Worm (Caenorhabditis elegans) whole organism, L4/young adult: ENCODE measurements around the gene knl-3.

Experiments used
- W03F9.2 ChIP-seq: fragments of 150-350 bp; optimal IDR thresholded peaks from 2 replicates; lab custom pipeline; 2014; ENCODE audit warnings: missing biosample characterization, missing genetic modification characterization
- dao-5 ChIP-seq: sonication (generic microtip); optimal IDR thresholded peaks from 2 replicates; lab custom pipeline; 2016; ENCODE audit warnings: missing genotype, missing genetic modification characterization, moderate library complexity, missing compliant biosample characterization

- TF ChIP-seq dao-5 (tag; lab: Kevin White, UChicago) (no peak), W03F9.2 (tag; lab: Kevin White, UChicago) (peak; percentile 71)
Measured at ce11 chrV:1868596-1869263, at the start of gene knl-3.
